Worm (Caenorhabditis elegans): ENCODE measurements around the gene ilkp-1.

DNA sequence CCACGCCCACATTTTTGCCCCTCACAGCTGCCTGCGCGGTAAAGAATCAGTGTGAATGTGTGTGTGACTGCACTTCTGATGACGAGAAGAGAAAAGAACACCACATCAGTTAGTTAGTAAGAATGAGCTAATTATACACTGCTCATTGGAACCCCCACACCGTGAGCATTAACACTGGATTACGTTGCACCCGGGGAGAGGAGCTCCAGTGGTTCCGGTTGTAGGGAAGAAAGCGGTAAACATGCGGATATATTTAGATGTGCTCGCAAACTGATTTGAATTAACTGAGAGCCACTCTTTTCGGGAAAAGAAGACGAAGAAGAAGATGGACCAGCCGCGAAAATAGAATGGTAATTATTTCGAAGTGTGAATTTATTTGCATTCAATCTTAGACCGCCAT is 36.7 kb downstream of the ilkp-1 start:
- TF ChIP-seq blmp-1 (tag; optimal IDR thresholded peaks at IDR 0.05) (no peak), snpc-4 (tag; optimal IDR thresholded peaks at IDR 0.05) (no peak), unc-62 (GFP tag; optimal IDR thresholded peaks at IDR 0.05) (no peak), ztf-11 (tag; optimal IDR thresholded peaks at IDR 0.05) (no peak), nhr-76 (tag; optimal IDR thresholded peaks at IDR 0.05) (no peak), sptf-1 (tag; optimal IDR thresholded peaks at IDR 0.05) (no peak), elt-1 (tag; optimal IDR thresholded peaks at IDR 0.05; ENCODE audit: borderline replicate concordance, insufficient read depth) (no peak), nhr-28 (tag; optimal IDR thresholded peaks at IDR 0.05) (no peak), unc-39 (tag; optimal IDR thresholded peaks at IDR 0.05) (no peak), lsy-2 (tag; optimal IDR thresholded peaks at IDR 0.05) (no peak), tbx-8 (GFP tag; optimal IDR thresholded peaks at IDR 0.05) (no peak), mls-2 (tag; optimal IDR thresholded peaks at IDR 0.05) (no peak)
